Fruit fly (Drosophila melanogaster) whole organism, embryonic: Measurements from ENCODE around the gene lectin-37Db.

Source experiments
- Atf6 ChIP-seq: fragments of 200-800 bp; sonication (Bioruptor generic); IDR thresholded peaks from 2 replicates; pipeline ENCODE4 v1.3.6; 2022; ENCODE audit warnings: missing biosample characterization, missing genetic modification characterization
- CG10274 ChIP-seq: fragments of 200-800 bp; sonication (Bioruptor generic); optimal IDR thresholded peaks from 3 replicates; lab custom pipeline; 2017; ENCODE audit warnings: missing biosample characterization, mild to moderate bottlenecking, missing genetic modification characterization
- CG10366 ChIP-seq: fragments of 200-800 bp; sonication (Bioruptor generic); IDR thresholded peaks from 2 replicates; pipeline ENCODE4 v1.3.6; 2022; ENCODE audit warnings: missing biosample characterization, missing genetic modification characterization
- CG10565 ChIP-seq: fragments of 200-800 bp; sonication (Bioruptor generic); optimal IDR thresholded peaks from 3 replicates; lab custom pipeline; 2016; ENCODE audit warnings: missing biosample characterization, mild to moderate bottlenecking, missing genetic modification characterization
- CG13894 ChIP-seq: fragments of 200-800 bp; sonication (Bioruptor generic); optimal IDR thresholded peaks from 3 replicates; lab custom pipeline; 2018; ENCODE audit warnings: missing biosample characterization, mild to moderate bottlenecking, missing genetic modification characterization, moderate library complexity
- CG15073 ChIP-seq: fragments of 200-800 bp; sonication (Bioruptor generic); optimal IDR thresholded peaks from 2 replicates; lab custom pipeline; 2016; ENCODE audit warnings: missing biosample characterization, missing genetic modification characterization
- CG15514 ChIP-seq: fragments of 200-800 bp; sonication (Bioruptor generic); optimal IDR thresholded peaks from 3 replicates; lab custom pipeline; 2017; ENCODE audit warnings: missing biosample characterization, missing genetic modification characterization, mild to moderate bottlenecking, moderate library complexity, missing genetic modification reagents
- CG1647 ChIP-seq: fragments of 200-800 bp; sonication (Bioruptor generic); optimal IDR thresholded peaks from 3 replicates; lab custom pipeline; 2016; ENCODE audit warnings: missing biosample characterization, missing genetic modification characterization
- CG2875 ChIP-seq: fragments of 200-800 bp; sonication (Bioruptor generic); optimal IDR thresholded peaks from 2 replicates; lab custom pipeline; 2017; ENCODE audit warnings: missing biosample characterization, mild to moderate bottlenecking, missing genetic modification characterization, missing genetic modification reagents
- CG4707 ChIP-seq: fragments of 200-800 bp; sonication (Bioruptor generic); optimal IDR thresholded peaks from 2 replicates; lab custom pipeline; 2018; ENCODE audit warnings: missing biosample characterization, mild to moderate bottlenecking, missing genetic modification characterization, moderate library complexity
- CG6683 ChIP-seq: fragments of 200-800 bp; sonication (Bioruptor generic); optimal IDR thresholded peaks from 2 replicates; lab custom pipeline; 2017; ENCODE audit warnings: missing biosample characterization, mild to moderate bottlenecking, missing genetic modification characterization, missing genetic modification reagents
- CG7786 ChIP-seq: fragments of 200-800 bp; sonication (Bioruptor generic); optimal IDR thresholded peaks from 2 replicates; lab custom pipeline; 2016; ENCODE audit warnings: missing biosample characterization, missing genetic modification characterization
- CG9437 ChIP-seq: fragments of 200-800 bp; sonication (Bioruptor generic); optimal IDR thresholded peaks from 2 replicates; lab custom pipeline; 2018; ENCODE audit warnings: missing biosample characterization, mild to moderate bottlenecking, missing genetic modification characterization
- CG9876 ChIP-seq: fragments of 200-800 bp; sonication (Bioruptor generic); optimal IDR thresholded peaks from 2 replicates; lab custom pipeline; 2016; ENCODE audit warnings: missing biosample characterization, missing genetic modification characterization
- Dad ChIP-seq: fragments of 200-800 bp; sonication (Bioruptor generic); optimal IDR thresholded peaks from 3 replicates; lab custom pipeline; 2016; ENCODE audit warnings: missing biosample characterization, missing genetic modification characterization
- Dek ChIP-seq: fragments of 200-800 bp; sonication (Bioruptor generic); optimal IDR thresholded peaks from 3 replicates; lab custom pipeline; 2019; ENCODE audit warnings: missing biosample characterization, mild to moderate bottlenecking, missing genetic modification characterization, moderate library complexity
- HLH3B ChIP-seq: fragments of 200-800 bp; sonication (Bioruptor generic); IDR thresholded peaks from 2 replicates; pipeline ENCODE4 v1.3.6; 2022; ENCODE audit warnings: missing biosample characterization, missing genetic modification characterization
- HLH54F ChIP-seq: fragments of 200-800 bp; sonication (Bioruptor generic); optimal IDR thresholded peaks from 3 replicates; lab custom pipeline; 2016; ENCODE audit warnings: missing biosample characterization, missing genetic modification characterization
- Hand ChIP-seq: fragments of 200-800 bp; sonication (Bioruptor generic); optimal IDR thresholded peaks from 2 replicates; lab custom pipeline; 2017; ENCODE audit warnings: mild to moderate bottlenecking, missing biosample characterization, missing genetic modification reagents, missing genetic modification characterization
- Hmx ChIP-seq: fragments of 200-800 bp; sonication (Bioruptor generic); optimal IDR thresholded peaks from 2 replicates; lab custom pipeline; 2016; ENCODE audit warnings: missing biosample characterization, missing genetic modification characterization
- MESR4 ChIP-seq: fragments of 200-800 bp; sonication (Bioruptor generic); optimal IDR thresholded peaks from 2 replicates; lab custom pipeline; 2018; ENCODE audit warnings: missing biosample characterization, mild to moderate bottlenecking, missing genetic modification characterization, moderate library complexity
- Max ChIP-seq: fragments of 200-800 bp; sonication (Bioruptor generic); optimal IDR thresholded peaks from 2 replicates; lab custom pipeline; 2016; ENCODE audit warnings: missing biosample characterization, mild to moderate bottlenecking, missing genetic modification characterization
- NC2α ChIP-seq: fragments of 200-800 bp; sonication (Bioruptor generic); optimal IDR thresholded peaks from 2 replicates; lab custom pipeline; 2016; ENCODE audit warnings: missing biosample characterization, missing genetic modification characterization
- Optix ChIP-seq: fragments of 200-800 bp; sonication (Bioruptor generic); IDR thresholded peaks from 3 replicates; pipeline ENCODE4 v1.3.6; 2022; ENCODE audit warnings: missing biosample characterization, missing genetic modification characterization
- Sin3A ChIP-seq: fragments of >200 bp; optimal IDR thresholded peaks from 2 replicates; lab custom pipeline; 2018
- Sox100B ChIP-seq: fragments of 200-800 bp; sonication (Bioruptor generic); optimal IDR thresholded peaks from 3 replicates; lab custom pipeline; 2018; ENCODE audit warnings: missing biosample characterization, mild to moderate bottlenecking, missing genetic modification characterization
- Taf1 ChIP-seq: fragments of 200-800 bp; sonication (Bioruptor generic); IDR thresholded peaks from 2 replicates; pipeline ENCODE4 v1.3.6; 2022; ENCODE audit warnings: missing biosample characterization, missing genetic modification characterization
- Trl ChIP-seq, 3 experiments: fragments of >200 bp in 2 of 3; fragments of 200-800 bp in 1 of 3; sonication (Bioruptor generic) in 1 of 3; optimal IDR thresholded peaks; 2 replicates in 1 of 3; 3 replicates in 2 of 3; lab custom pipeline; 2016 to 2017; ENCODE audit warnings: missing biosample characterization in 1 of 3, missing genetic modification characterization in 1 of 3
- Xrp1 ChIP-seq: fragments of 200-800 bp; sonication (Bioruptor generic); IDR thresholded peaks from 2 replicates; pipeline ENCODE4 v1.3.6; 2022; ENCODE audit warnings: missing biosample characterization, missing genetic modification characterization
- corto ChIP-seq: fragments of 200-800 bp; sonication (Bioruptor generic); optimal IDR thresholded peaks from 2 replicates; lab custom pipeline; 2016; ENCODE audit warnings: missing biosample characterization, mild to moderate bottlenecking, missing genetic modification characterization, moderate library complexity
- da ChIP-seq: fragments of 200-800 bp; sonication (Bioruptor generic); optimal IDR thresholded peaks from 2 replicates; lab custom pipeline; 2016; ENCODE audit warnings: missing biosample characterization, missing genetic modification characterization
- disco-r ChIP-seq: fragments of 200-800 bp; sonication (Bioruptor generic); optimal IDR thresholded peaks from 2 replicates; lab custom pipeline; 2016; ENCODE audit warnings: missing biosample characterization, missing genetic modification characterization
- exex ChIP-seq: fragments of 200-800 bp; sonication (Bioruptor generic); optimal IDR thresholded peaks from 4 replicates; lab custom pipeline; 2018; ENCODE audit warnings: missing biosample characterization, mild to moderate bottlenecking, missing genetic modification characterization, moderate library complexity
- fu2 ChIP-seq: fragments of 200-800 bp; sonication (Bioruptor generic); optimal IDR thresholded peaks from 2 replicates; lab custom pipeline; 2016; ENCODE audit warnings: missing biosample characterization, missing genetic modification characterization
- gt ChIP-seq: fragments of 200-800 bp; sonication (Bioruptor generic); IDR thresholded peaks from 2 replicates; pipeline ENCODE4 v1.3.6; 2022; ENCODE audit warnings: missing biosample characterization, missing genetic modification characterization
- jing ChIP-seq: fragments of 200-800 bp; sonication (Bioruptor generic); optimal IDR thresholded peaks from 2 replicates; lab custom pipeline; 2018; ENCODE audit warnings: missing biosample characterization, mild to moderate bottlenecking, missing genetic modification characterization
- knrl ChIP-seq: fragments of 200-800 bp; sonication (Bioruptor generic); IDR thresholded peaks from 3 replicates; pipeline ENCODE4 v1.3.6; 2022; ENCODE audit warnings: missing biosample characterization, missing genetic modification characterization; ENCODE audit not compliant: partially characterized antibody
- lola ChIP-seq, 3 experiments: fragments of >200 bp in 2 of 3; fragments of 200-800 bp in 1 of 3; sonication (Bioruptor generic) in 1 of 3; optimal IDR thresholded peaks; 2 replicates each; lab custom pipeline; 2017 to 2019; ENCODE audit warnings: missing biosample characterization in 3 of 3, missing genetic modification characterization in 3 of 3, mild to moderate bottlenecking in 1 of 3, moderate library complexity in 1 of 3
- p53 ChIP-seq: fragments of 200-800 bp; sonication (Bioruptor generic); optimal IDR thresholded peaks from 2 replicates; lab custom pipeline; 2016; ENCODE audit warnings: missing biosample characterization, missing genetic modification characterization
- pan ChIP-seq, 4 experiments: fragments of >200 bp in 3 of 4; fragments of 200-800 bp in 1 of 4; sonication (Bioruptor generic) in 1 of 4; optimal IDR thresholded peaks in 3 of 4; IDR thresholded peaks in 1 of 4; 2 replicates each; pipeline versions ENCODE4 v1.3.6 to Lab custom; 2017 to 2022; ENCODE audit warnings: missing biosample characterization in 2 of 4, missing genetic modification characterization in 2 of 4, mixed read lengths in 1 of 4
- prd ChIP-seq, 3 experiments: fragments of >200 bp in 2 of 3; fragments of 200-800 bp in 1 of 3; sonication (Bioruptor generic) in 1 of 3; optimal IDR thresholded peaks in 2 of 3; IDR thresholded peaks in 1 of 3; 2 replicates in 2 of 3; 3 replicates in 1 of 3; pipeline versions ENCODE4 v1.3.6 to Lab custom; 2017 to 2022; ENCODE audit warnings: missing biosample characterization in 1 of 3, missing genetic modification characterization in 1 of 3
- pum ChIP-seq: fragments of 200-800 bp; sonication (Bioruptor generic); optimal IDR thresholded peaks from 2 replicates; lab custom pipeline; 2016; ENCODE audit warnings: missing biosample characterization, missing genetic modification characterization
- rib ChIP-seq: fragments of 200-800 bp; sonication (Bioruptor generic); IDR thresholded peaks from 2 replicates; pipeline ENCODE4 v1.3.6; 2022; ENCODE audit warnings: missing biosample characterization, missing genetic modification characterization
- salm ChIP-seq: fragments of 200-800 bp; sonication (Bioruptor generic); optimal IDR thresholded peaks from 2 replicates; lab custom pipeline; 2018; ENCODE audit warnings: missing biosample characterization, mild to moderate bottlenecking, missing genetic modification characterization
- slou ChIP-seq: fragments of 200-800 bp; sonication (Bioruptor generic); optimal IDR thresholded peaks from 3 replicates; lab custom pipeline; 2016; ENCODE audit warnings: missing biosample characterization, missing genetic modification characterization
- sna ChIP-seq: fragments of 200-800 bp; sonication (Bioruptor generic); IDR thresholded peaks from 2 replicates; pipeline ENCODE4 v1.3.6; 2022; ENCODE audit warnings: missing biosample characterization, missing genetic modification characterization; ENCODE audit not compliant: partially characterized antibody
- zen2 ChIP-seq: fragments of 200-800 bp; sonication (Bioruptor generic); IDR thresholded peaks from 3 replicates; pipeline ENCODE4 v1.3.6; 2022; ENCODE audit warnings: missing biosample characterization, missing genetic modification characterization; ENCODE audit not compliant: partially characterized antibody

Gene lectin-37Db

dm6 chr2L:19398317-19399234 is 20.3 kb upstream of the lectin-37Db start, which contains the start of gene CG17544 (continued):
- no peak for TF ChIP-seq CG4707
- TF ChIP-seq corto = no peak
- peak; percentile 82 for TF ChIP-seq CG9437 (GFP tag; lab: Kevin White, UChicago)
- peak; percentile 50 for TF ChIP-seq CG2875
- TF ChIP-seq Taf1 = peak; percentile 9; the same call in 1 of the 2 replicates
- TF ChIP-seq sna (GFP tag; lab: Robert Waterston, UW) = no peak
- peak; percentile 25 for TF ChIP-seq fu2
- peak in 1 of 3 experiments; percentile 83 for TF ChIP-seq lola (GFP tag; optimal IDR thresholded peaks at IDR 0.05; lab: Kevin White, UChicago)
- peak; percentile 31 for TF ChIP-seq CG7786 (GFP tag; lab: Kevin White, UChicago)
- TF ChIP-seq NC2α = no peak
- TF ChIP-seq Sox100B (GFP tag; lab: Kevin White, UChicago) = peak; percentile 88
- TF ChIP-seq zen2 = no peak
- no peak for TF ChIP-seq slou (GFP tag; lab: Kevin White, UChicago)
- TF ChIP-seq Max (GFP tag; lab: Kevin White, UChicago) = no peak
- peak; percentile 4 for TF ChIP-seq pum (GFP tag; lab: Kevin White, UChicago)
- TF ChIP-seq Optix (GFP tag; lab: Robert Waterston, UW) = peak; percentile 45; the same call in 1 of the 3 replicates
- peak; percentile 79 for TF ChIP-seq Dek (tag; lab: Kevin White, UChicago)
- TF ChIP-seq p53 (GFP tag; lab: Kevin White, UChicago) = no peak
- TF ChIP-seq MESR4 (GFP tag; lab: Kevin White, UChicago) = no peak
- TF ChIP-seq disco-r (GFP tag; lab: Kevin White, UChicago) = no peak
- TF ChIP-seq CG6683 (GFP tag; lab: Kevin White, UChicago) = peak; percentile 78
- peak; percentile 67 to 71 for TF ChIP-seq Trl (optimal IDR thresholded peaks at IDR 0.05; lab: Kevin White, UChicago)
- TF ChIP-seq Trl (GFP tag; optimal IDR thresholded peaks at IDR 0.05; lab: Kevin White, UChicago) = peak; percentile 14
- peak; percentile 28 for TF ChIP-seq salm
- TF ChIP-seq prd (optimal IDR thresholded peaks at IDR 0.05; lab: Kevin White, UChicago) = no peak
- peak; percentile 71 for TF ChIP-seq prd (GFP tag; IDR thresholded peaks at IDR 0.05; lab: Robert Waterston, UW)
- no peak for TF ChIP-seq pan (optimal IDR thresholded peaks at IDR 0.05; lab: Kevin White, UChicago)
- TF ChIP-seq pan (GFP tag; optimal IDR thresholded peaks at IDR 0.05 in 1 of 2, IDR thresholded peaks at IDR 0.05 in 1 of 2) = peak in 1 of 2 experiments; percentile 46
- no peak; the same call in 1 of the 2 replicates for TF ChIP-seq CG10366 (GFP tag; lab: Robert Waterston, UW)
- no peak for TF ChIP-seq gt (GFP tag; lab: Robert Waterston, UW)
- TF ChIP-seq CG15514 (GFP tag; lab: Kevin White, UChicago) = peak; percentile 40
- TF ChIP-seq HLH3B (GFP tag; lab: Robert Waterston, UW) = no peak
- no peak for TF ChIP-seq Sin3A (lab: Kevin White, UChicago)
- TF ChIP-seq da = no peak
- no peak for TF ChIP-seq Dad (GFP tag; lab: Kevin White, UChicago)
- TF ChIP-seq HLH54F (GFP tag; lab: Kevin White, UChicago) = peak; percentile 35
- TF ChIP-seq Hmx = no peak
- peak; percentile 84 for TF ChIP-seq CG13894 (tag; lab: Kevin White, UChicago)
- TF ChIP-seq knrl (GFP tag; lab: Robert Waterston, UW) = no peak
- peak; percentile 69 for TF ChIP-seq Xrp1 (GFP tag; lab: Robert Waterston, UW)
- TF ChIP-seq CG10274 (GFP tag; lab: Kevin White, UChicago) = peak; percentile 56
- no peak for TF ChIP-seq CG10565 (GFP tag; lab: Kevin White, UChicago)
- no peak for TF ChIP-seq CG15073 (GFP tag; lab: Kevin White, UChicago)
- TF ChIP-seq CG9876 (GFP tag; lab: Kevin White, UChicago) = no peak
- peak; percentile 37 for TF ChIP-seq exex
- peak; percentile 66; the same call in 1 of the 2 replicates for TF ChIP-seq rib
- TF ChIP-seq CG1647 = no peak
- peak; percentile 88 for TF ChIP-seq Hand (GFP tag; lab: Kevin White, UChicago)
- TF ChIP-seq Atf6 (GFP tag; lab: Robert Waterston, UW) = peak; percentile 57
- TF ChIP-seq jing (GFP tag; lab: Kevin White, UChicago) = no peak
